Fruit fly (Drosophila melanogaster) whole organism, wandering third instar larva: Measurements from ENCODE around the gene Sac1.
"Not testable (repeated sequence)": the region's sequence is repeated elsewhere in the genome, so short reads cannot be mapped to it uniquely, and the experiment has no call there.

Experiments
- Abd-B ChIP-seq: fragments of >200 bp; optimal IDR thresholded peaks from 2 replicates; lab custom pipeline; 2017; ENCODE audit warnings: missing biosample characterization, missing genetic modification characterization
- CG32264 ChIP-seq: fragments of 200-800 bp; sonication (Bioruptor generic); optimal IDR thresholded peaks from 2 replicates; lab custom pipeline; 2016; ENCODE audit warnings: missing biosample characterization, missing genetic modification characterization
- CG9705 ChIP-seq: fragments of 200-800 bp; sonication (Bioruptor generic); optimal IDR thresholded peaks from 2 replicates; lab custom pipeline; 2018; ENCODE audit warnings: missing biosample characterization, mild to moderate bottlenecking, missing genetic modification characterization
- CrebA ChIP-seq: fragments of 200-800 bp; sonication (Bioruptor generic); optimal IDR thresholded peaks from 2 replicates; lab custom pipeline; 2016; ENCODE audit warnings: missing biosample characterization, mild to moderate bottlenecking, missing genetic modification characterization, borderline replicate concordance
- Dfd ChIP-seq: fragments of >200 bp; optimal IDR thresholded peaks from 2 replicates; lab custom pipeline; 2017; ENCODE audit warnings: missing biosample characterization, missing genetic modification characterization
- Dif ChIP-seq: fragments of 200-275, 200-300 bp; sonication (Bioruptor generic); optimal IDR thresholded peaks from 2 replicates; lab custom pipeline; 2018; ENCODE audit warnings: missing biosample characterization, missing genetic modification characterization; ENCODE audit not compliant: partially characterized antibody
- HLH106 ChIP-seq: fragments of 200-800 bp; optimal IDR thresholded peaks from 3 replicates; lab custom pipeline; 2019; ENCODE audit warnings: missing biosample characterization, mild to moderate bottlenecking, missing genetic modification characterization, moderate library complexity
- Hnf4 ChIP-seq: fragments of 200-800 bp; sonication (Bioruptor generic); optimal IDR thresholded peaks from 2 replicates; lab custom pipeline; 2016; ENCODE audit warnings: missing biosample characterization, mild to moderate bottlenecking, missing genetic modification characterization
- Hr78 ChIP-seq: fragments of >200 bp; optimal IDR thresholded peaks from 2 replicates; lab custom pipeline; 2017; ENCODE audit warnings: missing biosample characterization, missing genetic modification characterization
- Hr83 ChIP-seq: fragments of 200-300 bp; sonication (Bioruptor generic); optimal IDR thresholded peaks from 2 replicates; lab custom pipeline; 2016; ENCODE audit warnings: missing biosample characterization, mild to moderate bottlenecking, missing genetic modification characterization, moderate library complexity; ENCODE audit not compliant: poor library complexity, severe bottlenecking
- Jra ChIP-seq: sonication (Bioruptor generic); optimal IDR thresholded peaks from 2 replicates; lab custom pipeline; 2016; ENCODE audit warnings: missing biosample characterization, missing genetic modification characterization
- Mio ChIP-seq: sonication (Bioruptor generic); optimal IDR thresholded peaks from 2 replicates; lab custom pipeline; 2016; ENCODE audit warnings: missing biosample characterization, missing genetic modification characterization
- Myc ChIP-seq: fragments of >200 bp; optimal IDR thresholded peaks from 2 replicates; lab custom pipeline; 2017
- N ChIP-seq: fragments of >200 bp; optimal IDR thresholded peaks from 2 replicates; lab custom pipeline; 2018; ENCODE audit warnings: missing biosample characterization, missing external identifiers, missing genetic modification characterization
- OdsH ChIP-seq: fragments of 200-800 bp; sonication (Bioruptor generic); optimal IDR thresholded peaks from 2 replicates; lab custom pipeline; 2016; ENCODE audit warnings: missing biosample characterization, mild to moderate bottlenecking, missing genetic modification characterization
- Rel ChIP-seq, 2 experiments: fragments of 200-800 bp; sonication (Bioruptor generic) in 1 of 2; optimal IDR thresholded peaks; 2 replicates in 1 of 2; 3 replicates in 1 of 2; lab custom pipeline; 2016 to 2019; ENCODE audit warnings: mild to moderate bottlenecking in 2 of 2, missing biosample characterization in 2 of 2, missing genetic modification characterization in 2 of 2, moderate library complexity in 1 of 2
- Sp1 ChIP-seq: fragments of 200-800 bp; sonication (Bioruptor generic); optimal IDR thresholded peaks from 3 replicates; lab custom pipeline; 2019; ENCODE audit warnings: missing biosample characterization, mild to moderate bottlenecking, missing genetic modification characterization, moderate library complexity
- Vsx2 ChIP-seq: fragments of 200-300, 225-300 bp; sonication (Bioruptor generic); optimal IDR thresholded peaks from 2 replicates; lab custom pipeline; 2018; ENCODE audit warnings: missing biosample characterization, missing genetic modification characterization; ENCODE audit not compliant: partially characterized antibody
- br ChIP-seq: fragments of 200-800 bp; sonication (Bioruptor generic); optimal IDR thresholded peaks from 2 replicates; lab custom pipeline; 2016; ENCODE audit warnings: missing biosample characterization, missing genetic modification characterization
- brk ChIP-seq: fragments of 200-800 bp; sonication (Bioruptor generic); optimal IDR thresholded peaks from 2 replicates; lab custom pipeline; 2016; ENCODE audit warnings: missing biosample characterization, mild to moderate bottlenecking, missing genetic modification characterization
- dl ChIP-seq, 2 experiments: fragments of 175-275, 200-275 bp in 1 of 2; fragments of 200-275 bp in 1 of 2; sonication (Bioruptor generic); optimal IDR thresholded peaks; lab custom pipeline; 2018; ENCODE audit warnings: mild to moderate bottlenecking in 2 of 2, missing biosample characterization in 2 of 2, missing genetic modification characterization in 2 of 2, moderate library complexity in 2 of 2; ENCODE audit not compliant: partially characterized antibody in 2 of 2, insufficient read depth in 1 of 2
- dmrt93B ChIP-seq: fragments of 200-800 bp; sonication (Bioruptor generic); optimal IDR thresholded peaks from 2 replicates; lab custom pipeline; 2018; ENCODE audit warnings: missing biosample characterization, mild to moderate bottlenecking, missing genetic modification characterization
- dsf ChIP-seq: sonication (Bioruptor generic); optimal IDR thresholded peaks from 2 replicates; lab custom pipeline; 2016; ENCODE audit warnings: missing biosample characterization, missing genetic modification characterization, borderline replicate concordance
- ey ChIP-seq: fragments of 200-800 bp; sonication (Bioruptor generic); optimal IDR thresholded peaks from 2 replicates; lab custom pipeline; 2016; ENCODE audit warnings: missing biosample characterization, missing genetic modification characterization
- foxo ChIP-seq, 2 experiments: fragments of 200-800 bp; sonication (Bioruptor generic); optimal IDR thresholded peaks; 2 replicates in 1 of 2; 3 replicates in 1 of 2; lab custom pipeline; 2016 to 2017; ENCODE audit warnings: missing biosample characterization in 2 of 2, missing genetic modification characterization in 2 of 2
- fru ChIP-seq: fragments of 200-800 bp; sonication (Bioruptor generic); optimal IDR thresholded peaks from 3 replicates; lab custom pipeline; 2016; ENCODE audit warnings: missing biosample characterization, mild to moderate bottlenecking, missing genetic modification characterization
- h ChIP-seq: fragments of 200-800 bp; sonication (Bioruptor generic); optimal IDR thresholded peaks from 3 replicates; lab custom pipeline; 2016; ENCODE audit warnings: missing biosample characterization, mild to moderate bottlenecking, missing genetic modification characterization
- jim ChIP-seq: fragments of 175-275, 200-325 bp; sonication (Bioruptor generic); optimal IDR thresholded peaks from 2 replicates; lab custom pipeline; 2016; ENCODE audit warnings: missing biosample characterization, mild to moderate bottlenecking, missing genetic modification characterization
- lola ChIP-seq: fragments of >200 bp; optimal IDR thresholded peaks from 2 replicates; lab custom pipeline; 2017; ENCODE audit warnings: missing biosample characterization, missing genetic modification characterization
- pan ChIP-seq: fragments of >200 bp; optimal IDR thresholded peaks from 2 replicates; lab custom pipeline; 2017
- psq ChIP-seq: fragments of 200-800 bp; sonication (Bioruptor generic); optimal IDR thresholded peaks from 3 replicates; lab custom pipeline; 2017; ENCODE audit warnings: missing biosample characterization, mild to moderate bottlenecking, missing genetic modification characterization, moderate library complexity
- rgr ChIP-seq: fragments of 200-800 bp; sonication (Bioruptor generic); optimal IDR thresholded peaks from 3 replicates; lab custom pipeline; 2016; ENCODE audit warnings: missing biosample characterization, mild to moderate bottlenecking, missing genetic modification characterization
- sage ChIP-seq: fragments of 200-800 bp; sonication (Bioruptor generic); optimal IDR thresholded peaks from 2 replicates; lab custom pipeline; 2016; ENCODE audit warnings: missing biosample characterization, mild to moderate bottlenecking, missing genetic modification characterization
- sv ChIP-seq: fragments of 200-800 bp; sonication (Bioruptor generic); optimal IDR thresholded peaks from 3 replicates; lab custom pipeline; 2016; ENCODE audit warnings: missing biosample characterization, missing genetic modification characterization
- tai ChIP-seq: sonication (Bioruptor generic); optimal IDR thresholded peaks from 2 replicates; lab custom pipeline; 2016; ENCODE audit warnings: missing biosample characterization, missing genetic modification characterization
- usp ChIP-seq: fragments of >200 bp; optimal IDR thresholded peaks from 2 replicates; lab custom pipeline; 2017; ENCODE audit warnings: missing biosample characterization, missing genetic modification characterization
- woc ChIP-seq: sonication (Bioruptor generic); optimal IDR thresholded peaks from 2 replicates; lab custom pipeline; 2016; ENCODE audit warnings: missing biosample characterization, mild to moderate bottlenecking, missing genetic modification characterization

Sac1 gene

DNA sequence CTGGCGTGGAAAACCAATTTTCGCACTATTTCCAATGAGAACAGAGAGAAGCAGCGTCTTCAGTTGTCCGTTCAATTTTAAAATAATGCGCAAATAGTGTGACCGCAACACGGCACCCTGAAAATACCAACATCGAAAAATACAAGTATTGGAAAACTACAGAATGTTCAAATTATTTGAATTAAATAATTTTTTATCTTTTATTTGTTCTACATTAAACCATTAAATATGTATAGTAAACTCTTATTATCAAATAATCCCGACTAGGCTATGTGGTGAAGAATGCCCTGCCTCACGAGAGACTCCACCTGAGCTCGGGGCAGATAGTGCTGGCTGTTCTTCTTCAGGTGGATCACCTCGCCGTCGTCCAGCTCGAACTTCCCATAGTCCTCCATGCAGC lies 1.8 kb upstream of the Sac1 start, which contains the start of gene Klp61F:
TSS of gene Klp61F (minus strand) at position 101 of the 400 bp plus-strand sequence.
- not testable (repeated sequence) for TF ChIP-seq OdsH (GFP tag; lab: Kevin White, UChicago); CG9705; Abd-B

DNA sequence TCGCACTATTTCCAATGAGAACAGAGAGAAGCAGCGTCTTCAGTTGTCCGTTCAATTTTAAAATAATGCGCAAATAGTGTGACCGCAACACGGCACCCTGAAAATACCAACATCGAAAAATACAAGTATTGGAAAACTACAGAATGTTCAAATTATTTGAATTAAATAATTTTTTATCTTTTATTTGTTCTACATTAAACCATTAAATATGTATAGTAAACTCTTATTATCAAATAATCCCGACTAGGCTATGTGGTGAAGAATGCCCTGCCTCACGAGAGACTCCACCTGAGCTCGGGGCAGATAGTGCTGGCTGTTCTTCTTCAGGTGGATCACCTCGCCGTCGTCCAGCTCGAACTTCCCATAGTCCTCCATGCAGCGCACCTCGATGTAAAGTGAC lies 794 bp upstream of the Sac1 start, which contains the start of gene CG32318:
TSS of gene CG32318 (minus strand) at position 101 of the 400 bp plus-strand sequence.
- TF ChIP-seq sage (GFP tag; lab: Kevin White, UChicago); HLH106 (tag; lab: Kevin White, UChicago); Hr78 (GFP tag; lab: Kevin White, UChicago): not testable (repeated sequence)

DNA sequence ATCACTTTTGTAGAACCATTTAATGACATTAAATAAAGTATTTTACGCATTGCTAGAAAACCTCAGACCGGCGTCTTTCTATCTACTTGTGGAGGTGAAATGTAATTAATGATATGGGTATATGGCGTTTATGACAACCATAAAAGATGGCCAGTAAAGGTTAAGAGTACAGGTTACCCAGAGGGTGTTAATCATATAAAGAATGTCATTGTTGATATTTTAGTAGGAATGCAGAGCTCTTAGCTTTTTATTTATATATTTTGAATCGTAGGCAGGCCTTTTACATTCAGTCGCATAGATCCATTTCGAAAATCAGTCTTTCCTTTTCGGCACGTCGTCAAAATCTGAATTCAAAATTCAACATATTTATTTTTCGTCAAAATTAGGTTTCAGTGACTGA lies 2.8 kb downstream of the Sac1 start, which contains the start of gene Bfc:
TSS of gene Bfc (plus strand) at position 301 of the 400 bp plus-strand sequence.
- TF ChIP-seq CrebA (GFP tag; lab: Kevin White, UChicago), result no peak

- no peak for TF ChIP-seq sv (GFP tag; lab: Kevin White, UChicago)
- TF ChIP-seq ey (GFP tag; lab: Kevin White, UChicago), result no peak
- TF ChIP-seq h (GFP tag; lab: Kevin White, UChicago), result no peak
- no peak for TF ChIP-seq pan (lab: Kevin White, UChicago)
- TF ChIP-seq Vsx2, result no peak
- TF ChIP-seq Hr83 (GFP tag; lab: Kevin White, UChicago), result no peak
- TF ChIP-seq Hnf4 (GFP tag; lab: Kevin White, UChicago), result no peak
- no peak for TF ChIP-seq Mio (GFP tag; lab: Kevin White, UChicago)
- no peak for TF ChIP-seq lola
- no peak for TF ChIP-seq fru
Observed at dm6 chr3L:1251712-1252111, 4.1 kb downstream of the Sac1 start, which contains the start of the genes CG9130 and CG9133. CG9130 (plus strand) TSS chr3L:1252012. CG9133 (plus strand) TSS chr3L:1252012.

dm6 chr3L:1256061-1256780 lies 8.6 kb downstream of the Sac1 start, which contains the start of gene tfc:
tfc (plus strand) TSS chr3L:1256449.
- TF ChIP-seq Sp1 (peak; percentile 15), Dif (GFP tag; lab: Kevin White, UChicago) (peak; percentile 23), sv (GFP tag; lab: Kevin White, UChicago) (no peak), Mio (GFP tag; lab: Kevin White, UChicago) (no peak), dsf (GFP tag; lab: Kevin White, UChicago) (no peak), ey (GFP tag; lab: Kevin White, UChicago) (no peak), br (GFP tag; lab: Kevin White, UChicago) (peak; percentile 7), fru (peak; percentile 35), Hr83 (GFP tag; lab: Kevin White, UChicago) (peak; percentile 17), usp (GFP tag; lab: Kevin White, UChicago) (no peak), dmrt93B (no peak), lola (no peak), Hnf4 (GFP tag; lab: Kevin White, UChicago) (no peak), OdsH (GFP tag; lab: Kevin White, UChicago) (no peak), h (GFP tag; lab: Kevin White, UChicago) (peak; percentile 65), foxo (GFP tag; optimal IDR thresholded peaks at IDR 0.05; lab: Kevin White, UChicago) (peak in 1 of 2 experiments; percentile 10), CG9705 (no peak), rgr (GFP tag; lab: Kevin White, UChicago) (peak; percentile 9), psq (GFP tag; lab: Kevin White, UChicago) (no peak), brk (GFP tag; lab: Kevin White, UChicago) (no peak), CG32264 (GFP tag; lab: Kevin White, UChicago) (no peak), HLH106 (tag; lab: Kevin White, UChicago) (no peak), Vsx2 (peak; percentile 43), Rel (GFP tag; optimal IDR thresholded peaks at IDR 0.05; lab: Kevin White, UChicago) (no peak), Rel (tag; optimal IDR thresholded peaks at IDR 0.05; lab: Kevin White, UChicago) (peak; percentile 17), Hr78 (GFP tag; lab: Kevin White, UChicago) (no peak), sage (GFP tag; lab: Kevin White, UChicago) (no peak), dl (GFP tag; optimal IDR thresholded peaks at IDR 0.05; lab: Kevin White, UChicago; ENCODE audit: insufficient read depth in 1 of 2, partially characterized antibody in 2 of 2) (no peak), N (GFP tag; lab: Kevin White, UChicago) (no peak), Dfd (GFP tag; lab: Kevin White, UChicago) (no peak), Myc (no peak), Jra (GFP tag; lab: Kevin White, UChicago) (no peak), woc (GFP tag; lab: Kevin White, UChicago) (no peak), CrebA (GFP tag; lab: Kevin White, UChicago) (no peak), Abd-B (no peak), tai (GFP tag; lab: Kevin White, UChicago) (no peak), jim (GFP tag; lab: Kevin White, UChicago) (peak; percentile 12), pan (lab: Kevin White, UChicago) (no peak)
